Worm (Caenorhabditis elegans): ENCODE data around the gene Y17G9B.5.
A peak's percentile ranks its signal among the peaks of the same experiment; 100 is the strongest.

DNA sequence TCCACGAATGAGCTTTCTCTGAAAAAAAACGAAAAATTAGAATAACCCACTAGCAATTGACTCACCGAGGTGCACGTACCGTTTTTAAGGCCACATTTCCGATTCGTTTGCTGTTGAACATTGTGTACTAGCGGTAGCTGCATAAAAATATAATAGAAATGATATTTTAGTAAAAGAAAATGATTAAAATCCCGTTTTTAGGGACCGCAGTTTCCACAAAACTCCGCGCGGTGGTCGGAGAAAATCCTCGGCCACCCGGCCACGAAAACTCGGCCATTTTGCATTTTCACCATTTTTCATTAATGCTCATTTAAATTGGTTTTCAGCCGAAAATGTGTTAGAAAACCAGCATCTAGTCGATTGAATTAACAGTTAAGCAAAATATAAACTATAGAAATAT lies 37.7 kb upstream of the Y17G9B.5 start, which contains the start of gene yars-2:
- TF ChIP-seq tbx-2 (tag; optimal IDR thresholded peaks at IDR 0.05) (no peak), nhr-43 (tag; optimal IDR thresholded peaks at IDR 0.05; ENCODE audit: poor library complexity, severe bottlenecking) (no peak), mdl-1 (tag; optimal IDR thresholded peaks at IDR 0.05) (no peak), nfya-1 (tag; optimal IDR thresholded peaks at IDR 0.05; ENCODE audit: insufficient read depth) (peak; percentile 10), sea-2 (GFP tag; optimal IDR thresholded peaks at IDR 0.05) (no peak), ceh-82 (tag; optimal IDR thresholded peaks at IDR 0.05) (no peak), aly-2 (tag; optimal IDR thresholded peaks at IDR 0.05) (no peak), elt-2 (tag; optimal IDR thresholded peaks at IDR 0.05) (no peak)
